Fruit fly (Drosophila melanogaster) whole organism, adult: ENCODE results near the gene GATAe.

Source experiments
- CG12768 ChIP-seq: fragments of 200-800 bp; sonication (Bioruptor generic); optimal IDR thresholded peaks from 2 replicates; lab custom pipeline; 2017; ENCODE audit warnings: missing biosample characterization, missing genetic modification characterization, mild to moderate bottlenecking, moderate library complexity, missing genetic modification reagents
- CG33017 ChIP-seq: fragments of 200-800 bp; sonication (Bioruptor generic); optimal IDR thresholded peaks from 2 replicates; lab custom pipeline; 2018; ENCODE audit warnings: missing biosample characterization, mild to moderate bottlenecking, missing genetic modification characterization, moderate library complexity
- CG5204 ChIP-seq: fragments of 200-800 bp; sonication (Bioruptor generic); optimal IDR thresholded peaks from 2 replicates; lab custom pipeline; 2016; ENCODE audit warnings: missing biosample characterization, missing genetic modification characterization
- CG7045 ChIP-seq: fragments of 200-800 bp; sonication (Bioruptor generic); optimal IDR thresholded peaks from 2 replicates; lab custom pipeline; 2017; ENCODE audit warnings: missing biosample characterization, mild to moderate bottlenecking, missing genetic modification characterization
- CG7101 ChIP-seq: fragments of 200-800 bp; sonication (Bioruptor generic); optimal IDR thresholded peaks from 2 replicates; lab custom pipeline; 2018; ENCODE audit warnings: missing biosample characterization, mild to moderate bottlenecking, missing genetic modification characterization, moderate library complexity
- Clk ChIP-seq: fragments of 200-800 bp; sonication (Bioruptor generic); optimal IDR thresholded peaks from 2 replicates; lab custom pipeline; 2017; ENCODE audit warnings: missing biosample characterization, missing genetic modification characterization
- Crg-1 ChIP-seq: fragments of 200-800 bp; sonication (Bioruptor generic); optimal IDR thresholded peaks from 2 replicates; lab custom pipeline; 2016; ENCODE audit warnings: missing biosample characterization, missing genetic modification characterization
- Hr96 ChIP-seq: fragments of 200-800 bp; sonication (Bioruptor generic); optimal IDR thresholded peaks from 2 replicates; lab custom pipeline; 2016; ENCODE audit warnings: missing biosample characterization, missing genetic modification characterization
- Mnt ChIP-seq: fragments of 200-800 bp; sonication (Bioruptor generic); optimal IDR thresholded peaks from 2 replicates; lab custom pipeline; 2016; ENCODE audit warnings: missing biosample characterization, mild to moderate bottlenecking, missing genetic modification characterization
- bab1 ChIP-seq: fragments of 200-800 bp; sonication (Bioruptor generic); optimal IDR thresholded peaks from 3 replicates; lab custom pipeline; 2019; ENCODE audit warnings: missing biosample characterization, mild to moderate bottlenecking, missing genetic modification characterization, moderate library complexity
- cic ChIP-seq: fragments of 200-800 bp; sonication (Bioruptor generic); optimal IDR thresholded peaks from 2 replicates; lab custom pipeline; 2017; ENCODE audit warnings: missing biosample characterization, mild to moderate bottlenecking, missing genetic modification characterization, moderate library complexity
- cnc ChIP-seq, 2 experiments: fragments of >200 bp; optimal IDR thresholded peaks; 2 replicates each; lab custom pipeline; 2017
- kay ChIP-seq: fragments of 200-800 bp; sonication (Bioruptor generic); peaks from one replicate; lab custom pipeline; 2016; ENCODE audit warnings: missing biosample characterization, missing genetic modification characterization, borderline replicate concordance
- ovo ChIP-seq: fragments of 200-800 bp; sonication (Bioruptor generic); optimal IDR thresholded peaks from 2 replicates; lab custom pipeline; 2016; ENCODE audit warnings: missing biosample characterization, missing genetic modification characterization

- no peak for TF ChIP-seq CG5204 (GFP tag; lab: Kevin White, UChicago)
- no peak for TF ChIP-seq Mnt (GFP tag; lab: Kevin White, UChicago)
- TF ChIP-seq Hr96 (GFP tag; lab: Kevin White, UChicago): no peak
- TF ChIP-seq bab1 (GFP tag; lab: Kevin White, UChicago): no peak
- no peak for TF ChIP-seq Clk (GFP tag; lab: Kevin White, UChicago)
- TF ChIP-seq CG7045 (GFP tag; lab: Kevin White, UChicago): no peak
- TF ChIP-seq Crg-1: no peak
- peak; percentile 3 for TF ChIP-seq ovo (GFP tag; lab: Kevin White, UChicago)
- TF ChIP-seq kay (GFP tag; lab: Kevin White, UChicago): no peak
- TF ChIP-seq CG12768 (GFP tag; lab: Kevin White, UChicago): no peak
- TF ChIP-seq CG33017: no peak
- no peak for TF ChIP-seq CG7101 (tag; lab: Kevin White, UChicago)
- TF ChIP-seq cnc (optimal IDR thresholded peaks at IDR 0.05; lab: Kevin White, UChicago): no peak
- TF ChIP-seq cic (GFP tag; lab: Kevin White, UChicago): no peak
Observed at dm6 chr3R:16025587-16026223, 16.8 kb downstream of the GATAe start, which contains the start of gene pnr.
